ENCODE assay signal across 1 fruit fly cellular context in the genomic region with DNA sequence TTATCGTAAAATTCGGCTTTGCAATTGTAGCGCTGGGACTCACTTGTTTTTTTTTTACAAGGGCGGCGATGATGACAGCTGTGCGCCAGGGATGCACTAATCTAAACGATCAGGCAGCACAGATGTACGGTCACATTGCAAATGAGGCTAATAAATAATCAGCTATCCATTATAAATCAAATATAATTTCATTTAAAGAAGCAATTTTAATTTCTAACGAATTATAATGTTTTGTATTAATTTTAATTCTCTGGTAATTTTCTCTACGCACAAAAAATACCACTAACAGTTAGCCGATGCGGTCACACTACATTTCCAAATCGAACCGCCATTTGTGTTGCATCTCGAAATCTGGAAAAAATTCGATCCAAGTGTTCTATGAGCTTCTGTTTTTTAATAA.
A peak's percentile ranks its signal among the peaks of the same experiment; 100 is the strongest.
TF ChIP-seq lines count a peak whose summit lies in the region.

A gene (minus strand): TSS at position 79 of the 400 bp plus-strand sequence.
A gene (plus strand): TSS at position 309 of the 400 bp plus-strand sequence.

TF ChIP-seq in whole organism, embryonic, 481 proteins besides CTCF, POLR2A, EP300 and RAD21 (continued from another document and continues in another):
- TF ChIP-seq exex (tag; optimal IDR thresholded peaks at IDR 0.05; lab: Kevin White, UChicago), result no peak
- TF ChIP-seq repo (GFP tag; optimal IDR thresholded peaks at IDR 0.05; lab: Kevin White, UChicago), result no peak
- TF ChIP-seq GATAe (GFP tag; conservative IDR thresholded peaks at IDR 0.05; lab: Robert Waterston, UW), result no peak
- no peak for TF ChIP-seq Oli (tag; optimal IDR thresholded peaks at IDR 0.05; lab: Kevin White, UChicago)
- TF ChIP-seq rib (GFP tag; IDR thresholded peaks at IDR 0.05; lab: Robert Waterston, UW), result no peak
- TF ChIP-seq CG7357 (GFP tag; IDR thresholded peaks at IDR 0.05; lab: Robert Waterston, UW), result no peak
- TF ChIP-seq CG10543 (GFP tag; optimal IDR thresholded peaks at IDR 0.05; lab: Kevin White, UChicago), result no peak
- TF ChIP-seq Neu2 (GFP tag; optimal IDR thresholded peaks at IDR 0.05; lab: Kevin White, UChicago; ENCODE audit: borderline replicate concordance), result no peak
- TF ChIP-seq Sry-β (GFP tag; optimal IDR thresholded peaks at IDR 0.05; lab: Kevin White, UChicago), result no peak
- peak; percentile 31 for TF ChIP-seq tin (GFP tag; optimal IDR thresholded peaks at IDR 0.05; lab: Kevin White, UChicago)
- no peak for TF ChIP-seq caup (GFP tag; optimal IDR thresholded peaks at IDR 0.05; lab: Kevin White, UChicago; ENCODE audit: severe bottlenecking)
- TF ChIP-seq pzg (GFP tag; optimal IDR thresholded peaks at IDR 0.05; lab: Kevin White, UChicago), result peak; percentile 92
- TF ChIP-seq schlank (tag; optimal IDR thresholded peaks at IDR 0.05; lab: Kevin White, UChicago), result no peak
- peak; percentile 27 for TF ChIP-seq CG18262 (tag; optimal IDR thresholded peaks at IDR 0.05; lab: Kevin White, UChicago)
- no peak for TF ChIP-seq HLH3B (GFP tag; IDR thresholded peaks at IDR 0.05; lab: Robert Waterston, UW)
- no peak for TF ChIP-seq CG15011 (GFP tag; optimal IDR thresholded peaks at IDR 0.05; lab: Kevin White, UChicago)
- peak; percentile 21 for TF ChIP-seq Bdp1 (GFP tag; optimal IDR thresholded peaks at IDR 0.05; lab: Kevin White, UChicago)
- TF ChIP-seq bowl (GFP tag; IDR thresholded peaks at IDR 0.05; lab: Robert Waterston, UW), result no peak
- TF ChIP-seq CG11696 (GFP tag; IDR thresholded peaks at IDR 0.05; lab: Robert Waterston, UW), result no peak
- TF ChIP-seq Taf1 (GFP tag; IDR thresholded peaks at IDR 0.05; lab: Robert Waterston, UW), result no peak
- no peak for TF ChIP-seq Trl (optimal IDR thresholded peaks at IDR 0.05; lab: Kevin White, UChicago)
- no peak for TF ChIP-seq Trl (GFP tag; optimal IDR thresholded peaks at IDR 0.05; lab: Kevin White, UChicago)
- 0 out of 2 replicates have a peak, but pooled peaks have one; percentile 6 for TF ChIP-seq amos (GFP tag; IDR thresholded peaks at IDR 0.05; lab: Robert Waterston, UW; ENCODE audit: partially characterized antibody)
- TF ChIP-seq trh (GFP tag; optimal IDR thresholded peaks at IDR 0.05; lab: Kevin White, UChicago), result no peak
- TF ChIP-seq CG3847 (GFP tag; IDR thresholded peaks at IDR 0.05; lab: Robert Waterston, UW), result peak; percentile 78
- TF ChIP-seq CG9876 (GFP tag; optimal IDR thresholded peaks at IDR 0.05; lab: Kevin White, UChicago), result no peak
- peak in 1 of 2 experiments; percentile 48 for TF ChIP-seq dpn (GFP tag; optimal IDR thresholded peaks at IDR 0.05; lab: Kevin White, UChicago)
- no peak for TF ChIP-seq Antp (GFP tag; optimal IDR thresholded peaks at IDR 0.05; lab: Kevin White, UChicago)
- TF ChIP-seq Doc2 (GFP tag; IDR thresholded peaks at IDR 0.05; lab: Robert Waterston, UW), result no peak
- TF ChIP-seq unc-4 (GFP tag; IDR thresholded peaks at IDR 0.05; lab: Robert Waterston, UW; ENCODE audit: partially characterized antibody), result peak; percentile 37; the same call in 1 of the 2 replicates
- no peak for TF ChIP-seq Blimp-1 (GFP tag; optimal IDR thresholded peaks at IDR 0.05; lab: Kevin White, UChicago)
- no peak for TF ChIP-seq Hand (GFP tag; optimal IDR thresholded peaks at IDR 0.05; lab: Kevin White, UChicago)
- TF ChIP-seq CG4617 (GFP tag; optimal IDR thresholded peaks at IDR 0.05; lab: Kevin White, UChicago; ENCODE audit: borderline replicate concordance), result peak; percentile 70
- TF ChIP-seq CG13775 (GFP tag; optimal IDR thresholded peaks at IDR 0.05; lab: Kevin White, UChicago), result peak; percentile 45
- peak; percentile 93 for TF ChIP-seq ftz-f1 (GFP tag; optimal IDR thresholded peaks at IDR 0.05; lab: Kevin White, UChicago)
- no peak for TF ChIP-seq CG11723 (GFP tag; optimal IDR thresholded peaks at IDR 0.05; lab: Kevin White, UChicago)
- TF ChIP-seq CG8089 (GFP tag; optimal IDR thresholded peaks at IDR 0.05; lab: Kevin White, UChicago), result no peak
- TF ChIP-seq sc (optimal IDR thresholded peaks at IDR 0.05; lab: Kevin White, UChicago), result no peak
- TF ChIP-seq sc (GFP tag; optimal IDR thresholded peaks at IDR 0.05; lab: Kevin White, UChicago), result no peak
- peak; percentile 7 for TF ChIP-seq ewg (GFP tag; optimal IDR thresholded peaks at IDR 0.05; lab: Kevin White, UChicago)
- no peak for TF ChIP-seq CG17328 (GFP tag; IDR thresholded peaks at IDR 0.05; lab: Robert Waterston, UW)
- TF ChIP-seq dan (GFP tag; IDR thresholded peaks at IDR 0.05; lab: Robert Waterston, UW), result no peak
- TF ChIP-seq Dad (GFP tag; optimal IDR thresholded peaks at IDR 0.05; lab: Kevin White, UChicago), result no peak
- no peak for TF ChIP-seq Dek (tag; optimal IDR thresholded peaks at IDR 0.05; lab: Kevin White, UChicago)
- no peak for TF ChIP-seq CG10979 (tag; optimal IDR thresholded peaks at IDR 0.05; lab: Kevin White, UChicago)
- no peak for TF ChIP-seq danr (GFP tag; IDR thresholded peaks at IDR 0.05; lab: Robert Waterston, UW)
- TF ChIP-seq Ptx1 (GFP tag; IDR thresholded peaks at IDR 0.05; lab: Robert Waterston, UW), result no peak
- no peak for TF ChIP-seq Lim3 (GFP tag; IDR thresholded peaks at IDR 0.05; lab: Robert Waterston, UW)
- TF ChIP-seq eyg (GFP tag; optimal IDR thresholded peaks at IDR 0.05; lab: Kevin White, UChicago), result no peak
- TF ChIP-seq hth (optimal IDR thresholded peaks at IDR 0.05; lab: Kevin White, UChicago), result no peak
- no peak for TF ChIP-seq CG11695 (GFP tag; IDR thresholded peaks at IDR 0.05; lab: Robert Waterston, UW)
- no peak for TF ChIP-seq Hmr (GFP tag; optimal IDR thresholded peaks at IDR 0.05; lab: Kevin White, UChicago)
- TF ChIP-seq CG6791 (GFP tag; IDR thresholded peaks at IDR 0.05; lab: Robert Waterston, UW; ENCODE audit: partially characterized antibody), result no peak
- no peak for TF ChIP-seq ase (GFP tag; IDR thresholded peaks at IDR 0.05; lab: Robert Waterston, UW)
- no peak for TF ChIP-seq CG11456 (GFP tag; IDR thresholded peaks at IDR 0.05; lab: Robert Waterston, UW)
- TF ChIP-seq aop (GFP tag; IDR thresholded peaks at IDR 0.05; lab: Robert Waterston, UW), result no peak
- no peak for TF ChIP-seq slou (GFP tag; optimal IDR thresholded peaks at IDR 0.05; lab: Kevin White, UChicago)
- no peak for TF ChIP-seq CG9437 (GFP tag; optimal IDR thresholded peaks at IDR 0.05; lab: Kevin White, UChicago)
- peak; percentile 82 for TF ChIP-seq Ets65A (GFP tag; lab: Kevin White, UChicago)
- TF ChIP-seq jigr1 (GFP tag; IDR thresholded peaks at IDR 0.05; lab: Robert Waterston, UW), result no peak
- TF ChIP-seq br (optimal IDR thresholded peaks at IDR 0.05; lab: Kevin White, UChicago), result no peak
- no peak for TF ChIP-seq Fer2 (tag; optimal IDR thresholded peaks at IDR 0.05; lab: Kevin White, UChicago)
- no peak for TF ChIP-seq sim (GFP tag; IDR thresholded peaks at IDR 0.05; lab: Robert Waterston, UW)
- no peak for TF ChIP-seq wek (GFP tag; optimal IDR thresholded peaks at IDR 0.05; lab: Kevin White, UChicago)
- TF ChIP-seq CG7271 (tag; optimal IDR thresholded peaks at IDR 0.05; lab: Kevin White, UChicago), result no peak
- no peak for TF ChIP-seq Hey (tag; optimal IDR thresholded peaks at IDR 0.05; lab: Kevin White, UChicago)
- no peak for TF ChIP-seq wdn (GFP tag; IDR thresholded peaks at IDR 0.05; lab: Robert Waterston, UW)
- TF ChIP-seq CG5245 (GFP tag; optimal IDR thresholded peaks at IDR 0.05; lab: Kevin White, UChicago), result peak; percentile 15
- no peak for TF ChIP-seq CG15269 (tag; optimal IDR thresholded peaks at IDR 0.05; lab: Kevin White, UChicago)
- no peak for TF ChIP-seq CG10462 (GFP tag; optimal IDR thresholded peaks at IDR 0.05; lab: Kevin White, UChicago)
- no peak for TF ChIP-seq Adf1 (GFP tag; IDR thresholded peaks at IDR 0.05; lab: Robert Waterston, UW)
- no peak for TF ChIP-seq CG2875 (GFP tag; optimal IDR thresholded peaks at IDR 0.05; lab: Kevin White, UChicago)
- TF ChIP-seq Atf-2 (GFP tag; optimal IDR thresholded peaks at IDR 0.05; lab: Kevin White, UChicago), result no peak
- no peak for TF ChIP-seq CG18599 (GFP tag; optimal IDR thresholded peaks at IDR 0.05; lab: Kevin White, UChicago)
- no peak for TF ChIP-seq CG6654 (GFP tag; optimal IDR thresholded peaks at IDR 0.05; lab: Kevin White, UChicago)
- no peak for TF ChIP-seq CG10366 (GFP tag; IDR thresholded peaks at IDR 0.05; lab: Robert Waterston, UW)
- 0 out of 3 replicates have a peak, but pooled peaks have one; percentile 32 for TF ChIP-seq Dbx (GFP tag; IDR thresholded peaks at IDR 0.05; lab: Robert Waterston, UW)
- TF ChIP-seq shn (GFP tag; optimal IDR thresholded peaks at IDR 0.05; lab: Kevin White, UChicago), result no peak
- TF ChIP-seq CG14965 (GFP tag; optimal IDR thresholded peaks at IDR 0.05; lab: Kevin White, UChicago; ENCODE audit: borderline replicate concordance), result no peak
- TF ChIP-seq Camta (GFP tag; optimal IDR thresholded peaks at IDR 0.05; lab: Kevin White, UChicago), result peak; percentile 22
- TF ChIP-seq kay (GFP tag; optimal IDR thresholded peaks at IDR 0.05; lab: Kevin White, UChicago), result no peak
- no peak for TF ChIP-seq Bteb2 (GFP tag; optimal IDR thresholded peaks at IDR 0.05; lab: Kevin White, UChicago)
- TF ChIP-seq Nf-YB (GFP tag; optimal IDR thresholded peaks at IDR 0.05; lab: Kevin White, UChicago), result peak; percentile 7
- TF ChIP-seq Bgb (GFP tag; IDR thresholded peaks at IDR 0.05; lab: Robert Waterston, UW; ENCODE audit: partially characterized antibody), result 0 out of 2 replicates have a peak, but pooled peaks have one; percentile 16
- peak; percentile 1 to 29 for TF ChIP-seq Pdp1 (GFP tag; optimal IDR thresholded peaks at IDR 0.05; lab: Kevin White, UChicago)
- no peak for TF ChIP-seq Awh (GFP tag; IDR thresholded peaks at IDR 0.05; lab: Robert Waterston, UW)
- no peak for TF ChIP-seq CG15696 (tag; optimal IDR thresholded peaks at IDR 0.05; lab: Kevin White, UChicago)
- no peak for TF ChIP-seq NK7.1 (GFP tag; optimal IDR thresholded peaks at IDR 0.05; lab: Kevin White, UChicago)
- TF ChIP-seq CG1792 (GFP tag; optimal IDR thresholded peaks at IDR 0.05; lab: Kevin White, UChicago), result no peak
- TF ChIP-seq ato (GFP tag; IDR thresholded peaks at IDR 0.05; lab: Robert Waterston, UW; ENCODE audit: partially characterized antibody), result no peak
- TF ChIP-seq disco-r (GFP tag; optimal IDR thresholded peaks at IDR 0.05; lab: Kevin White, UChicago), result no peak
- no peak for TF ChIP-seq sd (tag; optimal IDR thresholded peaks at IDR 0.05; lab: Kevin White, UChicago)
- no peak for TF ChIP-seq CG15479 (GFP tag; optimal IDR thresholded peaks at IDR 0.05; lab: Kevin White, UChicago)
- TF ChIP-seq zfh1 (GFP tag; IDR thresholded peaks at IDR 0.05; lab: Robert Waterston, UW), result no peak
- no peak for TF ChIP-seq CG7839 (tag; optimal IDR thresholded peaks at IDR 0.05; lab: Kevin White, UChicago)
- peak; percentile 73 for TF ChIP-seq nmo (GFP tag; optimal IDR thresholded peaks at IDR 0.05; lab: Kevin White, UChicago)
- no peak for TF ChIP-seq Fer3 (tag; optimal IDR thresholded peaks at IDR 0.05; lab: Kevin White, UChicago)
- no peak for TF ChIP-seq HLH4C (GFP tag; IDR thresholded peaks at IDR 0.05; lab: Robert Waterston, UW; ENCODE audit: partially characterized antibody)
- TF ChIP-seq Chrac-16 (GFP tag; optimal IDR thresholded peaks at IDR 0.05; lab: Kevin White, UChicago), result peak; percentile 18
- TF ChIP-seq Sox102F (GFP tag; optimal IDR thresholded peaks at IDR 0.05; lab: Kevin White, UChicago), result no peak
- no peak for TF ChIP-seq slp2 (GFP tag; optimal IDR thresholded peaks at IDR 0.05; lab: Kevin White, UChicago)
- TF ChIP-seq dysf (GFP tag; IDR thresholded peaks at IDR 0.05; lab: Robert Waterston, UW), result no peak
- TF ChIP-seq yki (optimal IDR thresholded peaks at IDR 0.05; lab: Kevin White, UChicago), result no peak
- no peak for TF ChIP-seq cas (GFP tag; IDR thresholded peaks at IDR 0.05; lab: Robert Waterston, UW)
- no peak for TF ChIP-seq gce (GFP tag; IDR thresholded peaks at IDR 0.05; lab: Robert Waterston, UW)
- TF ChIP-seq cg (GFP tag; optimal IDR thresholded peaks at IDR 0.05; lab: Kevin White, UChicago), result no peak
- no peak for TF ChIP-seq fd102C (GFP tag; optimal IDR thresholded peaks at IDR 0.05; lab: Kevin White, UChicago)
- no peak for TF ChIP-seq lab (GFP tag; optimal IDR thresholded peaks at IDR 0.05; lab: Kevin White, UChicago)
- no peak for TF ChIP-seq CG3065 (GFP tag; optimal IDR thresholded peaks at IDR 0.05; lab: Kevin White, UChicago)
- no peak for TF ChIP-seq wor (GFP tag; IDR thresholded peaks at IDR 0.05; lab: Robert Waterston, UW)
- peak; percentile 27 for TF ChIP-seq Hr3 (GFP tag; optimal IDR thresholded peaks at IDR 0.05; lab: Kevin White, UChicago)
- TF ChIP-seq CG6689 (GFP tag; IDR thresholded peaks at IDR 0.05; lab: Robert Waterston, UW), result no peak
- no peak for TF ChIP-seq peb (GFP tag; IDR thresholded peaks at IDR 0.05; lab: Robert Waterston, UW)
- no peak for TF ChIP-seq onecut (GFP tag; IDR thresholded peaks at IDR 0.05; lab: Robert Waterston, UW)
- peak; percentile 59 for TF ChIP-seq Lhr (GFP tag; optimal IDR thresholded peaks at IDR 0.05; lab: Kevin White, UChicago)
- no peak for TF ChIP-seq ranshi (GFP tag; IDR thresholded peaks at IDR 0.05; lab: Robert Waterston, UW)
- TF ChIP-seq CG5953 (GFP tag; IDR thresholded peaks at IDR 0.05; lab: Robert Waterston, UW), result no peak
- TF ChIP-seq Med (GFP tag; lab: Kevin White, UChicago), result peak; percentile 10
- no peak for TF ChIP-seq CG11560 (tag; IDR thresholded peaks at IDR 0.05; lab: Robert Waterston, UW)
- TF ChIP-seq dimm (GFP tag; IDR thresholded peaks at IDR 0.05; lab: Robert Waterston, UW), result no peak
- no peak for TF ChIP-seq Gsc (GFP tag; IDR thresholded peaks at IDR 0.05; lab: Robert Waterston, UW)
- TF ChIP-seq Hr78 (GFP tag; optimal IDR thresholded peaks at IDR 0.05; lab: Kevin White, UChicago), result no peak
- no peak for TF ChIP-seq CG1529 (GFP tag; optimal IDR thresholded peaks at IDR 0.05; lab: Kevin White, UChicago)
- peak; percentile 88 for TF ChIP-seq Dp (GFP tag; optimal IDR thresholded peaks at IDR 0.05; lab: Kevin White, UChicago)
- peak; percentile 86 for TF ChIP-seq Sin3A (optimal IDR thresholded peaks at IDR 0.05; lab: Kevin White, UChicago)
- no peak for TF ChIP-seq CG3407 (GFP tag; optimal IDR thresholded peaks at IDR 0.05; lab: Kevin White, UChicago)
- TF ChIP-seq fru (optimal IDR thresholded peaks at IDR 0.05; lab: Kevin White, UChicago), result no peak
- no peak for TF ChIP-seq CG13296 (GFP tag; optimal IDR thresholded peaks at IDR 0.05; lab: Kevin White, UChicago)
- TF ChIP-seq Tbp (GFP tag; optimal IDR thresholded peaks at IDR 0.05; lab: Kevin White, UChicago), result no peak
- TF ChIP-seq btn (GFP tag; optimal IDR thresholded peaks at IDR 0.05; lab: Kevin White, UChicago), result no peak
- no peak for TF ChIP-seq pho (GFP tag; optimal IDR thresholded peaks at IDR 0.05; lab: Kevin White, UChicago)
- TF ChIP-seq BtbVII (GFP tag; optimal IDR thresholded peaks at IDR 0.05; lab: Kevin White, UChicago), result no peak
- TF ChIP-seq jing (GFP tag; optimal IDR thresholded peaks at IDR 0.05; lab: Kevin White, UChicago), result no peak
